Worm (Caenorhabditis elegans) whole organism, early embryonic: Measurements from ENCODE around the gene abi-1.

Source experiments
- ama-1 ChIP-seq: fragments of 150-350 bp; optimal IDR thresholded peaks from 2 replicates; lab custom pipeline; 2014
- flt-1 ChIP-seq: fragments of 200-800 bp; sonication (Bioruptor generic); IDR thresholded peaks from 2 replicates; pipeline ENCODE4 v1.3.6; 2022; ENCODE audit warnings: missing genetic modification characterization, missing compliant biosample characterization

DNA sequence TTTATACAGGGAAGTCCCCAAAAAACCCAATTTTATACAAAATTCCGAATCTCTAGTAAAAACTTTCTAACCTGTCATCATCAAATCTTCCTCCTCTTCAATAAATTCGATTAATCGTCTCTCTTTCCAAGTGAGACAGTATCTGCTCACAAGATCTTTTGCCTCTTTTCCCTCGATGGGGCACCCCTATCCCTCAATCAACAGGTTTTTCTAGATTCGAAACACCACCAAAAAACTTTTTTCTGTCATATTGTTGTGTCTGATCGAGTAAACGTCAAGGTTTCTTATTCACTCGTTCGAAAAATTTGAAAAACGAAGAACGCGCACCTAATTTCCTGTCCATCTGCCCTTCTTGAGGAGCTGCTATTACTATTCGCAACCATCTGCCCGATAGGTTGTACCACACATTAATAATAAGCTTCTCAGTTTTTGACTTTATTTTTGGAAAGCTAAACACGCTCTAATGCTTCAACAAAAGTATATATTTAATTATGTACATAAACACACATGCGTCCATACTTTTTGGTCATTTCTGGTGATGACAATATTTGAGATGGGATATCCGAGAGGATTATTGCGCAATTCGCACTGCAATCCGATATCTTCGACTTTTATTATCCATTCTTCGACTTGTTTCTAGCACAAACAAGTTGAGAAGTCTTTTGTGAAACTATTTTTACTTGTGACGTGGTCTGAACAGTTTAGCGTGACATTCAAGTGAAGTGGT, 26.7 kb upstream of the abi-1 start:
- no peak for TF ChIP-seq ama-1 (lab: Kevin White, UChicago)
- TF ChIP-seq flt-1 (GFP tag; lab: Robert Waterston, UW) = no peak
